Fruit fly (Drosophila melanogaster) whole organism, embryonic: ENCODE measurements around the gene CG1840.

Source experiments
- Antp ChIP-seq: fragments of 200-800 bp; sonication (Bioruptor generic); optimal IDR thresholded peaks from 3 replicates; lab custom pipeline; 2016; ENCODE audit warnings: missing biosample characterization, missing genetic modification characterization
- BEAF-32 ChIP-seq: fragments of 200-800 bp; sonication (Bioruptor generic); optimal IDR thresholded peaks from 3 replicates; lab custom pipeline; 2017; ENCODE audit warnings: missing biosample characterization, missing genetic modification characterization, mild to moderate bottlenecking, moderate library complexity, missing genetic modification reagents
- CG10654 ChIP-seq: fragments of 200-800 bp; sonication (Bioruptor generic); optimal IDR thresholded peaks from 2 replicates; lab custom pipeline; 2016; ENCODE audit warnings: missing biosample characterization, missing genetic modification characterization
- CG11398 ChIP-seq: fragments of 200-800 bp; sonication (Bioruptor generic); optimal IDR thresholded peaks from 2 replicates; lab custom pipeline; 2016; ENCODE audit warnings: missing biosample characterization, missing genetic modification characterization
- CG11696 ChIP-seq: fragments of 200-800 bp; sonication (Bioruptor generic); IDR thresholded peaks from 2 replicates; pipeline ENCODE4 v1.3.6; 2022; ENCODE audit warnings: missing biosample characterization, missing genetic modification characterization
- CG14710 ChIP-seq: fragments of 200-800 bp; sonication (Bioruptor generic); optimal IDR thresholded peaks from 3 replicates; lab custom pipeline; 2019; ENCODE audit warnings: missing biosample characterization, mild to moderate bottlenecking, missing genetic modification characterization, moderate library complexity
- CG17385 ChIP-seq: fragments of 200-800 bp; sonication (Bioruptor generic); optimal IDR thresholded peaks from 3 replicates; lab custom pipeline; 2018; ENCODE audit warnings: missing biosample characterization, mild to moderate bottlenecking, missing genetic modification characterization
- CG18764 ChIP-seq: fragments of 200-800 bp; sonication (Bioruptor generic); optimal IDR thresholded peaks from 3 replicates; lab custom pipeline; 2016; ENCODE audit warnings: missing biosample characterization, missing genetic modification characterization
- CG32532 ChIP-seq: fragments of 200-800 bp; sonication (Bioruptor generic); IDR thresholded peaks from 2 replicates; pipeline ENCODE4 v1.3.6; 2022; ENCODE audit warnings: missing biosample characterization, missing genetic modification characterization
- CG3407 ChIP-seq: fragments of 200-800 bp; sonication (Bioruptor generic); optimal IDR thresholded peaks from 2 replicates; lab custom pipeline; 2018; ENCODE audit warnings: missing biosample characterization, mild to moderate bottlenecking, missing genetic modification characterization
- CG3726 ChIP-seq: fragments of 200-800 bp; sonication (Bioruptor generic); IDR thresholded peaks from 3 replicates; pipeline ENCODE4, ENCODE4 v1.3.6; 2022; ENCODE audit warnings: missing biosample characterization, missing genetic modification characterization
- CG4360 ChIP-seq: fragments of 200-800 bp; sonication (Bioruptor generic); IDR thresholded peaks from 2 replicates; pipeline ENCODE4 v1.3.6; 2022; ENCODE audit warnings: missing biosample characterization, missing genetic modification characterization
- CG4707 ChIP-seq: fragments of 200-800 bp; sonication (Bioruptor generic); optimal IDR thresholded peaks from 2 replicates; lab custom pipeline; 2018; ENCODE audit warnings: missing biosample characterization, mild to moderate bottlenecking, missing genetic modification characterization, moderate library complexity
- CG5953 ChIP-seq: fragments of 200-800 bp; sonication (Bioruptor generic); IDR thresholded peaks from 2 replicates; pipeline ENCODE4 v1.3.6; 2022; ENCODE audit warnings: missing biosample characterization, missing genetic modification characterization
- CG6791 ChIP-seq: fragments of 200-800 bp; sonication (Bioruptor generic); IDR thresholded peaks from 3 replicates; pipeline ENCODE4 v1.3.6; 2022; ENCODE audit warnings: missing biosample characterization, missing genetic modification characterization; ENCODE audit not compliant: partially characterized antibody
- CG7357 ChIP-seq: fragments of 200-800 bp; sonication (Bioruptor generic); IDR thresholded peaks from 3 replicates; pipeline ENCODE4 v1.3.6; 2022; ENCODE audit warnings: missing biosample characterization, missing genetic modification characterization
- CG7839 ChIP-seq: fragments of 200-800 bp; sonication (Bioruptor generic); optimal IDR thresholded peaks from 3 replicates; lab custom pipeline; 2018; ENCODE audit warnings: missing biosample characterization, mild to moderate bottlenecking, missing genetic modification characterization, moderate library complexity
- CG8290 ChIP-seq, 3 experiments: fragments of 200-800 bp; sonication (Bioruptor generic); optimal IDR thresholded peaks; 2 replicates each; lab custom pipeline; 2016 to 2019; ENCODE audit warnings: missing biosample characterization in 3 of 3, missing genetic modification characterization in 3 of 3, mild to moderate bottlenecking in 2 of 3, moderate library complexity in 1 of 3
- CG9727 ChIP-seq: fragments of 200-800 bp; sonication (Bioruptor generic); optimal IDR thresholded peaks from 3 replicates; lab custom pipeline; 2017; ENCODE audit warnings: missing biosample characterization, mild to moderate bottlenecking, missing genetic modification characterization
- CTCF ChIP-seq: fragments of 200-800 bp; sonication (Bioruptor generic); optimal IDR thresholded peaks from 2 replicates; lab custom pipeline; 2017; ENCODE audit warnings: missing biosample characterization, mild to moderate bottlenecking, missing genetic modification characterization, moderate library complexity
- Dad ChIP-seq: fragments of 200-800 bp; sonication (Bioruptor generic); optimal IDR thresholded peaks from 3 replicates; lab custom pipeline; 2016; ENCODE audit warnings: missing biosample characterization, missing genetic modification characterization
- Dek ChIP-seq: fragments of 200-800 bp; sonication (Bioruptor generic); optimal IDR thresholded peaks from 3 replicates; lab custom pipeline; 2019; ENCODE audit warnings: missing biosample characterization, mild to moderate bottlenecking, missing genetic modification characterization, moderate library complexity
- Dip3 ChIP-seq: fragments of 200-800 bp; sonication (Bioruptor generic); optimal IDR thresholded peaks from 3 replicates; lab custom pipeline; 2016; ENCODE audit warnings: missing biosample characterization, missing genetic modification characterization
- Ets65A ChIP-seq: fragments of 200-800 bp; sonication (Bioruptor generic); peaks from one replicate; lab custom pipeline; 2016; ENCODE audit warnings: missing biosample characterization, missing genetic modification characterization
- Gsc ChIP-seq: fragments of 200-800 bp; sonication (Bioruptor generic); IDR thresholded peaks from 2 replicates; pipeline ENCODE4 v1.3.6; 2022; ENCODE audit warnings: missing biosample characterization, missing genetic modification characterization
- HLH4C ChIP-seq: fragments of 200-800 bp; sonication (Bioruptor generic); IDR thresholded peaks from 3 replicates; pipeline ENCODE4 v1.3.6; 2022; ENCODE audit warnings: missing biosample characterization, missing genetic modification characterization; ENCODE audit not compliant: partially characterized antibody
- Jarid2 ChIP-seq: fragments of 200-800 bp; sonication (Bioruptor generic); optimal IDR thresholded peaks from 3 replicates; lab custom pipeline; 2017; ENCODE audit warnings: mild to moderate bottlenecking, missing biosample characterization, missing genetic modification reagents, missing genetic modification characterization
- Mes4 ChIP-seq: fragments of 200-800 bp; sonication (Bioruptor generic); optimal IDR thresholded peaks from 2 replicates; lab custom pipeline; 2016; ENCODE audit warnings: missing biosample characterization, missing genetic modification characterization
- Myb ChIP-seq: fragments of 200-800 bp; sonication (Bioruptor generic); optimal IDR thresholded peaks from 2 replicates; lab custom pipeline; 2016; ENCODE audit warnings: missing biosample characterization, missing genetic modification characterization
- Nf-YB ChIP-seq: fragments of 200-800 bp; sonication (Bioruptor generic); optimal IDR thresholded peaks from 3 replicates; lab custom pipeline; 2019; ENCODE audit warnings: missing biosample characterization, mild to moderate bottlenecking, missing genetic modification characterization, moderate library complexity
- Opbp ChIP-seq: fragments of 200-800 bp; sonication (Bioruptor generic); IDR thresholded peaks from 3 replicates; pipeline ENCODE4 v1.3.6; 2022; ENCODE audit warnings: missing biosample characterization, missing genetic modification characterization; ENCODE audit not compliant: partially characterized antibody
- Pdp1 ChIP-seq, 2 experiments: fragments of 200-800 bp; sonication (Bioruptor generic); optimal IDR thresholded peaks; 3 replicates each; lab custom pipeline; 2016; ENCODE audit warnings: missing biosample characterization in 2 of 2, missing genetic modification characterization in 2 of 2, mild to moderate bottlenecking in 1 of 2, moderate library complexity in 1 of 2
- YL-1 ChIP-seq: fragments of 200-800 bp; sonication (Bioruptor generic); optimal IDR thresholded peaks from 3 replicates; lab custom pipeline; 2017; ENCODE audit warnings: missing biosample characterization, mild to moderate bottlenecking, missing genetic modification characterization
- ab ChIP-seq: fragments of 200-800 bp; sonication (Bioruptor generic); optimal IDR thresholded peaks from 2 replicates; lab custom pipeline; 2016; ENCODE audit warnings: missing biosample characterization, missing genetic modification characterization
- ara ChIP-seq: fragments of 200-800 bp; sonication (Bioruptor generic); IDR thresholded peaks from 2 replicates; pipeline ENCODE4 v1.3.6; 2022; ENCODE audit warnings: missing biosample characterization, missing genetic modification characterization
- chm ChIP-seq: fragments of 200-800 bp; sonication (Bioruptor generic); IDR thresholded peaks from 2 replicates; pipeline ENCODE4 v1.3.6; 2022; ENCODE audit warnings: missing biosample characterization, missing genetic modification characterization
- dimm ChIP-seq: fragments of 200-800 bp; sonication (Bioruptor generic); IDR thresholded peaks from 2 replicates; pipeline ENCODE4 v1.3.6; 2022; ENCODE audit warnings: missing biosample characterization, missing genetic modification characterization
- dm ChIP-seq: fragments of 200-800 bp; sonication (Bioruptor generic); optimal IDR thresholded peaks from 3 replicates; lab custom pipeline; 2016; ENCODE audit warnings: missing biosample characterization, missing genetic modification characterization
- exex ChIP-seq: fragments of 200-800 bp; sonication (Bioruptor generic); optimal IDR thresholded peaks from 4 replicates; lab custom pipeline; 2018; ENCODE audit warnings: missing biosample characterization, mild to moderate bottlenecking, missing genetic modification characterization, moderate library complexity
- gsb ChIP-seq: fragments of 200-800 bp; sonication (Bioruptor generic); IDR thresholded peaks from 2 replicates; pipeline ENCODE4 v1.3.6; 2022; ENCODE audit warnings: missing biosample characterization, missing genetic modification characterization
- ind ChIP-seq: fragments of 200-800 bp; sonication (Bioruptor generic); optimal IDR thresholded peaks from 3 replicates; lab custom pipeline; 2016; ENCODE audit warnings: missing biosample characterization, missing genetic modification characterization
- mam ChIP-seq: fragments of 200-800 bp; sonication (Bioruptor generic); optimal IDR thresholded peaks from 3 replicates; lab custom pipeline; 2016; ENCODE audit warnings: missing biosample characterization, missing genetic modification characterization
- org-1 ChIP-seq: fragments of 200-800 bp; sonication (Bioruptor generic); optimal IDR thresholded peaks from 2 replicates; lab custom pipeline; 2017; ENCODE audit warnings: missing biosample characterization, missing genetic modification characterization
- pros ChIP-seq: fragments of 200-800 bp; sonication (Bioruptor generic); optimal IDR thresholded peaks from 3 replicates; lab custom pipeline; 2019; ENCODE audit warnings: missing biosample characterization, mild to moderate bottlenecking, missing genetic modification characterization, moderate library complexity
- schlank ChIP-seq: fragments of 200-800 bp; sonication (Bioruptor generic); optimal IDR thresholded peaks from 2 replicates; lab custom pipeline; 2018; ENCODE audit warnings: missing biosample characterization, mild to moderate bottlenecking, missing genetic modification characterization
- sisA ChIP-seq: fragments of 200-800 bp; sonication (Bioruptor generic); IDR thresholded peaks from 2 replicates; pipeline ENCODE4 v1.3.6; 2022; ENCODE audit warnings: missing biosample characterization, missing genetic modification characterization
- so ChIP-seq: fragments of 200-800 bp; sonication (Bioruptor generic); IDR thresholded peaks from 3 replicates; pipeline ENCODE4 v1.3.6; 2022; ENCODE audit warnings: missing biosample characterization, missing genetic modification characterization
- stc ChIP-seq: fragments of 200-800 bp; sonication (Bioruptor generic); IDR thresholded peaks from 2 replicates; pipeline ENCODE4 v1.3.6; 2022; ENCODE audit warnings: missing biosample characterization, missing genetic modification characterization
- trem ChIP-seq: fragments of 200-800 bp; optimal IDR thresholded peaks from 3 replicates; lab custom pipeline; 2019; ENCODE audit warnings: missing biosample characterization, mild to moderate bottlenecking, missing genetic modification characterization, moderate library complexity
- yki ChIP-seq: fragments of >200 bp; optimal IDR thresholded peaks from 3 replicates; lab custom pipeline; 2018
- z ChIP-seq: fragments of 200-800 bp; sonication (Bioruptor generic); IDR thresholded peaks from 3 replicates; pipeline ENCODE4 v1.3.6; 2022; ENCODE audit warnings: missing biosample characterization, missing genetic modification characterization
- zfh2 ChIP-seq: fragments of 200-800 bp; sonication (Bioruptor generic); optimal IDR thresholded peaks from 2 replicates; lab custom pipeline; 2016; ENCODE audit warnings: missing biosample characterization, missing genetic modification characterization

The CG1840 gene

dm6 chrX:11920959-11921358 is 32.8 kb downstream of the CG1840 start (continued):
- TF ChIP-seq Gsc (GFP tag; lab: Robert Waterston, UW): peak; percentile 35; the same call in 1 of the 2 replicates
- TF ChIP-seq dimm (GFP tag; lab: Robert Waterston, UW): peak; percentile 67
- TF ChIP-seq CG6791: no peak
- no peak for TF ChIP-seq BEAF-32 (GFP tag; lab: Kevin White, UChicago)
- no peak for TF ChIP-seq CG4360 (GFP tag; lab: Robert Waterston, UW)
- TF ChIP-seq CG5953: peak; percentile 73; the same call in 1 of the 2 replicates
- peak; percentile 35 for TF ChIP-seq schlank (tag; lab: Kevin White, UChicago)
- no peak for TF ChIP-seq ab (GFP tag; lab: Kevin White, UChicago)
- TF ChIP-seq Opbp (GFP tag; lab: Robert Waterston, UW): no peak
- peak; percentile 58 for TF ChIP-seq CTCF (GFP tag; lab: Kevin White, UChicago)
- peak; percentile 53 for TF ChIP-seq CG11696 (GFP tag; lab: Robert Waterston, UW)
- peak; percentile 94 for TF ChIP-seq Ets65A (GFP tag; lab: Kevin White, UChicago)
- peak; percentile 32 for TF ChIP-seq Myb (GFP tag; lab: Kevin White, UChicago)
- peak; percentile 88 for TF ChIP-seq Dek (tag; lab: Kevin White, UChicago)
- TF ChIP-seq mam (GFP tag; lab: Kevin White, UChicago): peak; percentile 79
- no peak for TF ChIP-seq chm (GFP tag; lab: Robert Waterston, UW)
- TF ChIP-seq stc (GFP tag; lab: Robert Waterston, UW): peak; percentile 86
- peak; percentile 79 for TF ChIP-seq CG10654 (GFP tag; lab: Kevin White, UChicago)
- TF ChIP-seq CG32532 (GFP tag; lab: Robert Waterston, UW): peak; percentile 92
- TF ChIP-seq Pdp1 (GFP tag; optimal IDR thresholded peaks at IDR 0.05; lab: Kevin White, UChicago): peak; percentile 68 to 77
- TF ChIP-seq CG7357 (GFP tag; lab: Robert Waterston, UW): peak; percentile 82
- TF ChIP-seq ind (GFP tag; lab: Kevin White, UChicago): peak; percentile 82
- TF ChIP-seq so (GFP tag; lab: Robert Waterston, UW): peak; percentile 86
- TF ChIP-seq zfh2 (GFP tag; lab: Kevin White, UChicago): peak; percentile 58
- TF ChIP-seq Dip3 (GFP tag; lab: Kevin White, UChicago): peak; percentile 69
- peak; percentile 83 for TF ChIP-seq CG9727 (GFP tag; lab: Kevin White, UChicago)
- peak; percentile 78; the same call in 2 of the 3 replicates for TF ChIP-seq CG3726 (GFP tag; lab: Robert Waterston, UW)
- peak; percentile 84 for TF ChIP-seq org-1 (GFP tag; lab: Kevin White, UChicago)
- peak; percentile 57 for TF ChIP-seq Mes4
- 0 out of 3 replicates have a peak, but pooled peaks have one; percentile 18 for TF ChIP-seq z (GFP tag; lab: Robert Waterston, UW)
- no peak for TF ChIP-seq yki (lab: Kevin White, UChicago)
- TF ChIP-seq pros (GFP tag; lab: Kevin White, UChicago): peak; percentile 32
- TF ChIP-seq CG14710 (tag; lab: Kevin White, UChicago): peak; percentile 89
- TF ChIP-seq Antp: peak; percentile 53
- peak; percentile 88 for TF ChIP-seq CG17385 (GFP tag; lab: Kevin White, UChicago)
- peak; percentile 71 for TF ChIP-seq CG8290 (GFP tag; optimal IDR thresholded peaks at IDR 0.05; lab: Kevin White, UChicago)
- TF ChIP-seq CG8290 (tag; optimal IDR thresholded peaks at IDR 0.05; lab: Kevin White, UChicago): peak in 1 of 2 experiments; percentile 39
- TF ChIP-seq HLH4C (GFP tag; lab: Robert Waterston, UW): no peak
- peak; percentile 79 for TF ChIP-seq CG3407 (GFP tag; lab: Kevin White, UChicago)
- TF ChIP-seq sisA: peak; percentile 81
- peak; percentile 44 for TF ChIP-seq YL-1
- peak; percentile 26 for TF ChIP-seq CG11398
- TF ChIP-seq Jarid2: peak; percentile 58
- peak; percentile 79 for TF ChIP-seq trem (tag; lab: Kevin White, UChicago)
- peak; percentile 68 for TF ChIP-seq Dad (GFP tag; lab: Kevin White, UChicago)
- TF ChIP-seq exex (tag; lab: Kevin White, UChicago): peak; percentile 65
- peak; percentile 58 for TF ChIP-seq dm (GFP tag; lab: Kevin White, UChicago)
- peak; percentile 96 for TF ChIP-seq CG7839
- peak; percentile 76 for TF ChIP-seq CG4707 (GFP tag; lab: Kevin White, UChicago)
- TF ChIP-seq CG18764 (GFP tag; lab: Kevin White, UChicago): peak; percentile 74
- peak; percentile 79 for TF ChIP-seq Nf-YB
- TF ChIP-seq ara: peak; percentile 74; the same call in 1 of the 2 replicates
- peak; percentile 72 for TF ChIP-seq gsb (GFP tag; lab: Robert Waterston, UW)
